Worm (Caenorhabditis elegans) whole organism, L4/young adult: ENCODE measurements around the gene swt-4.

Experiments used
- W03F9.2 ChIP-seq: fragments of 150-350 bp; optimal IDR thresholded peaks from 2 replicates; lab custom pipeline; 2014; ENCODE audit warnings: missing biosample characterization, missing genetic modification characterization
- dao-5 ChIP-seq: sonication (generic microtip); optimal IDR thresholded peaks from 2 replicates; lab custom pipeline; 2016; ENCODE audit warnings: missing genotype, missing genetic modification characterization, moderate library complexity, missing compliant biosample characterization
- him-1 ChIP-seq: sonication (generic microtip); optimal IDR thresholded peaks from 2 replicates; lab custom pipeline; 2016; ENCODE audit warnings: missing genotype, missing genetic modification reagents, missing genetic modification characterization, missing compliant biosample characterization

The swt-4 gene

DNA sequence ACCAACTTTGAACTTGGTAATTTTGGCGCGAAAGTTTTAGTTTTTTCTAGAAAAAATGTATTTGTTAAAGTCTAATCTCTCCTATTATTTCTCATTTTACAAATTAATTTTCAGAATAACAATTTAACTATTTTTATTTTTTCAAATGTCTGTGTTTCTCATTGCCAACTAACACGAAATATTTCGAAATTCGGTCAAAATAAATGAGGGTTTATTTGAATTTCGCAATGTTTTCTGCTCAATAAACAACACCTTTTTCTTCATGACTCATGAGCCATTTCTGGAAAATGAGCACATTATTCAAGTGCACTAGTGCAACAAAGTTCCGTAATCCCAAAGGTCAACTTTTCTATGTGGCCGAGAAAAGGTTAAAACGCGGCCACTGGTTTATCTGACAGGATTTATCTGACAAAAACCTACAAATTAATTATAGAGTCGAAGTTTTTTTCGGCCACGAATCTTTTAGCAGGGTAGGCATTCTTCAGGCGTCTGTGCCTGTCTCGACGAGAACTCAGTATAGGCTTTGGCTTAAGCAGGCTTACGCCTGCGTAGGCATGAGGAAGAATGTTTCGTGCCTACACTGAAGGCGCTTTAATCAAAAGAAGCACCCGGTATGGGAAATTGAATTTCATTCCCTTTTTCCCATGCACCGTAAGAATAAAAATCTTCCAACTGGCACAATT is 9.5 kb upstream of the swt-4 start, which contains the start of gene Y39A1A.27:
Y39A1A.27 (plus strand) TSS at position 633 of the 683 bp plus-strand sequence.
- TF ChIP-seq dao-5 (tag; lab: Kevin White, UChicago) (no peak), him-1 (no peak), W03F9.2 (tag; lab: Kevin White, UChicago) (no peak)

DNA sequence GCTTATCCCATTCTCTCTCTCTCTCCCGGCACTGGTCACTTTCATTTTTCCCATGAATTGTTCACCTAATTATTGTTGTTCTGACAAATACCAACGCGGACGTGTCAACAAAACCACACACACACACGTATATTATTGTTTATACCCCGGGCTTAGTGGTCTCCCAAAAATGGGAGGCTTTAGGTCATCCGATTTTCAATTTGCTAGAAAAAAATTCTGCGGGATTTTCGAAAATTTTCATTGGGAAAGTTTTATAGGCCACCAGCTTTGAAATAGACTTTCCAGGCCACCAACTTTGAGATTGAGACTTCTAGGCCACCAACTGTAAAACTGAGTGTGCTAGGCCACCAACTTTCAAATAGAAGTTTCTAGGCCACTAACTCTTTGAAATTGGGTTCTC is 9.0 kb upstream of the swt-4 start:
- no peak for TF ChIP-seq him-1
- TF ChIP-seq dao-5 (tag; lab: Kevin White, UChicago) = no peak
- no peak for TF ChIP-seq W03F9.2 (tag; lab: Kevin White, UChicago)

DNA sequence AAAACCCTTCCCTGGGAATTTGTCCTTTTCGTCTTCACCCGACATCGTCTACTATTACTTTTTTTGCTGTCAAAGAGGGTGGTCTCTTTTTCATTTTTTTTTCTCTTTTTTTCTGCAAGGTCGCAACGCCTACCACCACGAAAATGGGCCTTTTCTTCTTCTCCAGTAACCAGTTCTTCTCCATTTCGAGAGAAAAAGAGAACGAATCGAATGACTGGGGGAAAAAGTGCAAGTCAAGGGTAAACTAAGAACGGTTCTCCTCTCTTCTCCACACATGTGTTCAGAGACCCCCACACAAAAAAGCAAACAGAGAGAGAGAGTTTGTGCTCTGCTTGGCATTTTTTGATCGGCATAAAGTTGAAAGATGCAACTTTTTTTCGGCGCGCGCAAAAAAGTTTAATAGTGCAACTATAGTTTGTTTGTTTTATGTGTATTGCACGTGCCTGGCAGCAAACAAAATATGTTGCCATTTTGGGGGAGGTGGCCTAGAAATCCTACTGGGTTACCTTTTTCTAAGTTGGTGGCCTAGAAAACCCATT is 7.6 kb upstream of the swt-4 start:
- no peak for TF ChIP-seq W03F9.2 (tag; lab: Kevin White, UChicago)
- no peak for TF ChIP-seq him-1
- no peak for TF ChIP-seq dao-5 (tag; lab: Kevin White, UChicago)

ce11 chrIII:10634576-10634975 is 5.6 kb upstream of the swt-4 start:
- TF ChIP-seq dao-5 (tag; lab: Kevin White, UChicago) (no peak), W03F9.2 (tag; lab: Kevin White, UChicago) (no peak), him-1 (no peak)

DNA sequence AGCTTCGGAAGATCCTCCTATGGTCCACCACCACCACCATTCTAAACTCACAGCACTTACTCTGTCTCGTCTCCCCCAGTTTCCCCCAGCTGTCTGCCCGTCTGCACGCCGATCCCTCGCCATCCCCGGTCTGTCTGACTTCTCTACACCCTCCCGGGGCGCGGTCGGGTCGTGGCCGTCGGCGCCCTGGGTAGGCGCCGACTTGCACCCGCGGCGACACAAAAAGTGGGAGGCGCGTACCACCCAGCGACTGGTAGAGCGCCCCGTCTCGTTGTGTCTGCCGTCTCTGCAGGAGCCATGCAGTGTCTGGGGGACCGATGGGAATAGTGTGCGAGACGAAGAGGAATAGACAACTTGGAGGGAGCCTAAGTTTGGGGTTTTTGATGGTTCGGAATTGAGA is 5.1 kb upstream of the swt-4 start:
- TF ChIP-seq W03F9.2 (tag; lab: Kevin White, UChicago) = no peak
- no peak for TF ChIP-seq him-1
- TF ChIP-seq dao-5 (tag; lab: Kevin White, UChicago) = peak; percentile 64

DNA sequence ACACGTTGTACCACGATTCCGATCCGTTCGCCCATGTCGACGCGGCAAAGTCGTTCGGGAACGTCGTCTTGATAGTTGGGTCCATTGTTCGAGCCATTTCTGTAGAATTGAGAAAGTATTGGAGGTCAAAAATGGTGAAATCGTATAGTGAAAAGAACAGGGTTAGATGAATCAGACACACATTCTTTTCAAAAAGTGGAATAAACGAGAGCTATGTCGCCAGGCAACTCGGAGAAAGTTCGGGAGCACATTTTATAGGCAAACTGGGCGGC is 4.4 kb upstream of the swt-4 start, which contains the start of gene Y39A1A.9:
Y39A1A.9 (minus strand) TSS at position 99 of the 272 bp plus-strand sequence.
- TF ChIP-seq dao-5 (tag; lab: Kevin White, UChicago) (no peak), him-1 (no peak), W03F9.2 (tag; lab: Kevin White, UChicago) (no peak)

- TF ChIP-seq him-1 (no peak), W03F9.2 (tag; lab: Kevin White, UChicago) (no peak), dao-5 (tag; lab: Kevin White, UChicago) (no peak)
Measured at ce11 chrIII:10632590-10633402, 3.9 kb upstream of the swt-4 start, which contains the start of gene Y39A1A.10. TSS of gene Y39A1A.10 (plus strand) at chrIII:10632728.

- TF ChIP-seq dao-5 (tag; lab: Kevin White, UChicago) = no peak
- no peak for TF ChIP-seq W03F9.2 (tag; lab: Kevin White, UChicago)
- TF ChIP-seq him-1 = no peak
Measured at ce11 chrIII:10631870-10632509, 3.0 kb upstream of the swt-4 start.

DNA sequence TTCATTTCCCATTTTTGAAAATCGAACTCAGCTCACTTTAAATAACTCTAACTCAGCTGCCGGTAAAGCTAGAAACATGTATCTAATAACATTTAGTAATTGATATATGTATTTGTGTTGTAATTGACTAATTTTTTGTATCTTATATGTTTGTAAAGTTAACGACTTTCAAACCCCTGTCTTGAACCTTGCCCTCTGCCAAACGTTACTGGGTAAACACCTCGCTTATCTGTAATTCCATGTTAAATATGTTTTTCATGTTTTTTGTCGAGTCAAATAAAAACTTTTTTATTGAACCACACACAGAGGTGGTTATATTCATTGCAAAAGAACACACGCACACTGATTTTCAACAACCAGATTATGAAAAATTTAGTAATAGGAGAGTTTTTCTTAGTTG is 852 bp upstream of the swt-4 start:
- TF ChIP-seq dao-5 (tag; lab: Kevin White, UChicago) = no peak
- no peak for TF ChIP-seq W03F9.2 (tag; lab: Kevin White, UChicago)
- TF ChIP-seq him-1 = no peak

DNA sequence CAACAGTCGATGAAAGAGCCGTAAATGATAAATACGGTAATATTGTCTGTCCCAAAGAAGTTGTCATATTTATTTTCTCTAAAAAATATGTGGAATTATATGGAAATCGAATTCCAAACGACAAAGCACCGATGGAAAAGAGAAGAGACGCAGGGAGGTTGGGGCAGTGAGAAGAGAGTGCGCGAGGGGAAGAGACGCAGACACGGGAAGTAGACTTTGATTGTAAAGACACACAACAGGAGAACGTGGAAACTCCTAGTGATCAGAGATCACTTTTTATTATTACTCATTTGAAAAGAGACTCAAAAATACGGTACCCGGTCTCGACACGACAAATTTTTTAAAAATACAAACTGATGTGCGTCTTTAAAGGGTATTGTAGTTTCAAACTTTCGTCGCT is 583 bp downstream of the swt-4 start:
- TF ChIP-seq him-1 (no peak), dao-5 (tag; lab: Kevin White, UChicago) (no peak), W03F9.2 (tag; lab: Kevin White, UChicago) (no peak)

DNA sequence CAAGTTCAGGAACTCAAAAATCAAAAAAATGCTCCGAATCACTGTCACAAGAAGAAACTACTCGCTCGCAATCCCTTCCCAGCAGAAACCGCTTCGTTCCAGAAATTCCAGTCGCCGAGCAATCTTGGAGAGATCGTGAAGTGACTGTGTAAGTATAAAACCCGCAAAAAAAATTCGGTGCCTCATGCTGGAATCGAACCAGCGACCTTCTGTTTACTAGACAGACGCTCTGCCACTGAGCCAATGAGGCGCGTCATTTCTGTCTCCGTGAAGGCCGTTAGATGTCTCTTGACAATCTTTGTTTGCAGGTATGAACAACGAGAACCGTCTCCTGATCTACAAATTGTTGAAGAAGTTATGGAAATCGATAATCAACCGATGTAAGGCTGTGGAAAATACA is 4.4 kb downstream of the swt-4 start:
- TF ChIP-seq him-1 = peak; percentile 45
- peak; percentile 5 for TF ChIP-seq W03F9.2 (tag; lab: Kevin White, UChicago)
- TF ChIP-seq dao-5 (tag; lab: Kevin White, UChicago) = peak; percentile 21

ce11 chrIII:10621208-10621607 is 7.7 kb downstream of the swt-4 start, which contains the start of the genes lron-10 and hpr-9:
TSS of gene lron-10 (minus strand) at chrIII:10621369.
TSS of gene hpr-9 (plus strand) at chrIII:10621551.
- TF ChIP-seq dao-5 (tag; lab: Kevin White, UChicago) (no peak), W03F9.2 (tag; lab: Kevin White, UChicago) (peak; percentile 78), him-1 (peak; percentile 78)

- TF ChIP-seq W03F9.2 (tag; lab: Kevin White, UChicago) (no peak), dao-5 (tag; lab: Kevin White, UChicago) (no peak), him-1 (no peak)
Measured at ce11 chrIII:10615166-10615565, 13.8 kb downstream of the swt-4 start, which contains the start of gene mrpl-22. TSS of gene mrpl-22 (plus strand) at chrIII:10615466.
